Fruit fly (Drosophila melanogaster) whole organism, embryonic: ENCODE measurements around the gene CG18131.

Experiments
- Antp ChIP-seq: fragments of 200-800 bp; sonication (Bioruptor generic); optimal IDR thresholded peaks from 3 replicates; lab custom pipeline; 2016; ENCODE audit warnings: missing biosample characterization, missing genetic modification characterization
- B-H1 ChIP-seq: fragments of 200-800 bp; sonication (Bioruptor generic); IDR thresholded peaks from 3 replicates; pipeline ENCODE4 v1.3.6; 2022; ENCODE audit warnings: missing biosample characterization, missing genetic modification characterization
- Blimp-1 ChIP-seq: fragments of 200-800 bp; sonication (Bioruptor generic); optimal IDR thresholded peaks from 3 replicates; lab custom pipeline; 2018; ENCODE audit warnings: missing biosample characterization, missing genetic modification characterization, mild to moderate bottlenecking, moderate library complexity, missing genetic modification reagents
- CG10267 ChIP-seq: fragments of 200-800 bp; sonication (Bioruptor generic); optimal IDR thresholded peaks from 2 replicates; lab custom pipeline; 2018; ENCODE audit warnings: missing biosample characterization, mild to moderate bottlenecking, missing genetic modification characterization, moderate library complexity
- CG12104 ChIP-seq: fragments of 200-800 bp; sonication (Bioruptor generic); optimal IDR thresholded peaks from 3 replicates; lab custom pipeline; 2016; ENCODE audit warnings: missing biosample characterization, missing genetic modification characterization
- CG1233 ChIP-seq: fragments of 200-800 bp; sonication (Bioruptor generic); optimal IDR thresholded peaks from 4 replicates; lab custom pipeline; 2018; ENCODE audit warnings: missing biosample characterization, mild to moderate bottlenecking, missing genetic modification characterization
- CG12391 ChIP-seq: fragments of 200-800 bp; sonication (Bioruptor generic); optimal IDR thresholded peaks from 3 replicates; lab custom pipeline; 2018; ENCODE audit warnings: missing biosample characterization, mild to moderate bottlenecking, missing genetic modification characterization, moderate library complexity
- CG12769 ChIP-seq: fragments of 200-800 bp; sonication (Bioruptor generic); optimal IDR thresholded peaks from 2 replicates; lab custom pipeline; 2019; ENCODE audit warnings: missing biosample characterization, mild to moderate bottlenecking, missing genetic modification characterization, moderate library complexity
- CG13894 ChIP-seq: fragments of 200-800 bp; sonication (Bioruptor generic); optimal IDR thresholded peaks from 3 replicates; lab custom pipeline; 2018; ENCODE audit warnings: missing biosample characterization, mild to moderate bottlenecking, missing genetic modification characterization, moderate library complexity
- CG14050 ChIP-seq: fragments of 200-800 bp; sonication (Bioruptor generic); IDR thresholded peaks from 3 replicates; pipeline ENCODE4 v1.3.6; 2022; ENCODE audit warnings: missing biosample characterization, missing genetic modification characterization
- CG16815 ChIP-seq: fragments of 200-800 bp; sonication (Bioruptor generic); optimal IDR thresholded peaks from 3 replicates; lab custom pipeline; 2017; ENCODE audit warnings: missing biosample characterization, mild to moderate bottlenecking, missing genetic modification characterization
- CG2129 ChIP-seq: fragments of 200-800 bp; sonication (Bioruptor generic); IDR thresholded peaks from 2 replicates; pipeline ENCODE4 v1.3.6; 2022; ENCODE audit warnings: missing biosample characterization, missing genetic modification characterization; ENCODE audit not compliant: partially characterized antibody
- CG2678 ChIP-seq: fragments of 200-800 bp; sonication (Bioruptor generic); optimal IDR thresholded peaks from 3 replicates; lab custom pipeline; 2019; ENCODE audit warnings: missing biosample characterization, mild to moderate bottlenecking, missing genetic modification characterization, moderate library complexity
- CG32772 ChIP-seq: fragments of 200-800 bp; sonication (Bioruptor generic); IDR thresholded peaks from 2 replicates; pipeline ENCODE4 v1.3.6; 2022; ENCODE audit warnings: missing biosample characterization, missing genetic modification characterization
- CG33557 ChIP-seq: fragments of 200-800 bp; sonication (Bioruptor generic); optimal IDR thresholded peaks from 2 replicates; lab custom pipeline; 2019; ENCODE audit warnings: missing biosample characterization, mild to moderate bottlenecking, missing genetic modification characterization, moderate library complexity
- CG42726 ChIP-seq: fragments of 200-800 bp; sonication (Bioruptor generic); IDR thresholded peaks from 2 replicates; pipeline ENCODE4 v1.3.6; 2022; ENCODE audit warnings: missing biosample characterization, missing genetic modification characterization; ENCODE audit not compliant: partially characterized antibody
- CG6791 ChIP-seq: fragments of 200-800 bp; sonication (Bioruptor generic); IDR thresholded peaks from 3 replicates; pipeline ENCODE4 v1.3.6; 2022; ENCODE audit warnings: missing biosample characterization, missing genetic modification characterization; ENCODE audit not compliant: partially characterized antibody
- CG7372 ChIP-seq: fragments of 200-800 bp; sonication (Bioruptor generic); IDR thresholded peaks from 2 replicates; pipeline ENCODE4 v1.3.6; 2022; ENCODE audit warnings: missing biosample characterization, missing genetic modification characterization
- HLH3B ChIP-seq: fragments of 200-800 bp; sonication (Bioruptor generic); IDR thresholded peaks from 2 replicates; pipeline ENCODE4 v1.3.6; 2022; ENCODE audit warnings: missing biosample characterization, missing genetic modification characterization
- Hr51 ChIP-seq, 2 experiments: fragments of 200-800 bp; sonication (Bioruptor generic); optimal IDR thresholded peaks; 2 replicates in 1 of 2; 3 replicates in 1 of 2; lab custom pipeline; 2016 to 2018; ENCODE audit warnings: missing biosample characterization in 2 of 2, missing genetic modification characterization in 2 of 2, mild to moderate bottlenecking in 1 of 2, moderate library complexity in 1 of 2
- MTF-1 ChIP-seq: fragments of 200-800 bp; sonication (Bioruptor generic); optimal IDR thresholded peaks from 2 replicates; lab custom pipeline; 2018; ENCODE audit warnings: missing biosample characterization, mild to moderate bottlenecking, missing genetic modification characterization, borderline replicate concordance
- Med ChIP-seq: fragments of 200-800 bp; sonication (Bioruptor generic); peaks from one replicate; lab custom pipeline; 2016; ENCODE audit warnings: missing biosample characterization, missing genetic modification characterization, mild to moderate bottlenecking, inconsistent platforms, moderate library complexity
- NfI ChIP-seq: fragments of 200-800 bp; sonication (Bioruptor generic); optimal IDR thresholded peaks from 3 replicates; lab custom pipeline; 2018; ENCODE audit warnings: missing biosample characterization, mild to moderate bottlenecking, missing genetic modification characterization, moderate library complexity
- Sry-β ChIP-seq: fragments of 200-800 bp; sonication (Bioruptor generic); optimal IDR thresholded peaks from 2 replicates; lab custom pipeline; 2018; ENCODE audit warnings: missing biosample characterization, mild to moderate bottlenecking, missing genetic modification characterization, moderate library complexity
- Sry-δ ChIP-seq: fragments of 200-800 bp; sonication (Bioruptor generic); optimal IDR thresholded peaks from 2 replicates; lab custom pipeline; 2016; ENCODE audit warnings: missing biosample characterization, missing genetic modification characterization
- Tbp ChIP-seq: fragments of >200 bp; optimal IDR thresholded peaks from 2 replicates; lab custom pipeline; 2018; ENCODE audit warnings: missing biosample characterization, missing genetic modification characterization
- bbx ChIP-seq: fragments of 200-800 bp; sonication (Bioruptor generic); IDR thresholded peaks from 2 replicates; pipeline ENCODE4 v1.3.6; 2022; ENCODE audit warnings: missing biosample characterization, missing genetic modification characterization; ENCODE audit not compliant: partially characterized antibody
- bcd ChIP-seq: fragments of 200-800 bp; sonication (Bioruptor generic); optimal IDR thresholded peaks from 2 replicates; lab custom pipeline; 2017; ENCODE audit warnings: missing biosample characterization, mild to moderate bottlenecking, missing genetic modification characterization
- bsh ChIP-seq, 2 experiments: fragments of 200-800 bp; sonication (Bioruptor generic); optimal IDR thresholded peaks; 2 replicates each; lab custom pipeline; 2017 to 2018; ENCODE audit warnings: mild to moderate bottlenecking in 2 of 2, missing biosample characterization in 2 of 2, missing genetic modification characterization in 2 of 2, moderate library complexity in 1 of 2
- ci ChIP-seq: fragments of 200-800 bp; sonication (Bioruptor generic); IDR thresholded peaks from 3 replicates; pipeline ENCODE4 v1.3.6; 2022; ENCODE audit warnings: missing biosample characterization, missing genetic modification characterization
- crc ChIP-seq: fragments of 200-800 bp; sonication (Bioruptor generic); optimal IDR thresholded peaks from 2 replicates; lab custom pipeline; 2016; ENCODE audit warnings: missing biosample characterization, missing genetic modification characterization
- dmrt99B ChIP-seq: fragments of 200-800 bp; sonication (Bioruptor generic); optimal IDR thresholded peaks from 2 replicates; lab custom pipeline; 2018; ENCODE audit warnings: missing biosample characterization, mild to moderate bottlenecking, missing genetic modification characterization, moderate library complexity
- grau ChIP-seq: fragments of 200-800 bp; optimal IDR thresholded peaks from 3 replicates; lab custom pipeline; 2019; ENCODE audit warnings: missing biosample characterization, mild to moderate bottlenecking, missing genetic modification characterization, moderate library complexity
- jigr1 ChIP-seq: fragments of 200-800 bp; sonication (Bioruptor generic); IDR thresholded peaks from 3 replicates; pipeline ENCODE4 v1.3.6; 2022; ENCODE audit warnings: missing biosample characterization, missing genetic modification characterization
- lbe ChIP-seq: fragments of 200-800 bp; sonication (Bioruptor generic); optimal IDR thresholded peaks from 2 replicates; lab custom pipeline; 2016; ENCODE audit warnings: missing biosample characterization, mild to moderate bottlenecking, missing genetic modification characterization
- lilli ChIP-seq: fragments of 200-800 bp; sonication (Bioruptor generic); optimal IDR thresholded peaks from 3 replicates; lab custom pipeline; 2016; ENCODE audit warnings: missing biosample characterization, missing genetic modification characterization
- lola ChIP-seq, 3 experiments: fragments of >200 bp in 2 of 3; fragments of 200-800 bp in 1 of 3; sonication (Bioruptor generic) in 1 of 3; optimal IDR thresholded peaks; 2 replicates each; lab custom pipeline; 2017 to 2019; ENCODE audit warnings: missing biosample characterization in 3 of 3, missing genetic modification characterization in 3 of 3, mild to moderate bottlenecking in 1 of 3, moderate library complexity in 1 of 3
- maf-S ChIP-seq: fragments of 200-800 bp; sonication (Bioruptor generic); optimal IDR thresholded peaks from 2 replicates; lab custom pipeline; 2016; ENCODE audit warnings: missing biosample characterization, missing genetic modification characterization
- mam ChIP-seq: fragments of 200-800 bp; sonication (Bioruptor generic); optimal IDR thresholded peaks from 3 replicates; lab custom pipeline; 2016; ENCODE audit warnings: missing biosample characterization, missing genetic modification characterization
- nom ChIP-seq: fragments of 200-800 bp; sonication (Bioruptor generic); optimal IDR thresholded peaks from 2 replicates; lab custom pipeline; 2017; ENCODE audit warnings: missing biosample characterization, missing genetic modification characterization, mild to moderate bottlenecking, moderate library complexity, missing genetic modification reagents
- org-1 ChIP-seq: fragments of 200-800 bp; sonication (Bioruptor generic); optimal IDR thresholded peaks from 2 replicates; lab custom pipeline; 2017; ENCODE audit warnings: missing biosample characterization, missing genetic modification characterization
- pb ChIP-seq: fragments of 200-800 bp; sonication (Bioruptor generic); optimal IDR thresholded peaks from 3 replicates; lab custom pipeline; 2016; ENCODE audit warnings: missing biosample characterization, missing genetic modification characterization
- pita ChIP-seq: fragments of 200-800 bp; sonication (Bioruptor generic); optimal IDR thresholded peaks from 2 replicates; lab custom pipeline; 2017; ENCODE audit warnings: missing biosample characterization, mild to moderate bottlenecking, missing genetic modification characterization
- prd ChIP-seq, 3 experiments: fragments of >200 bp in 2 of 3; fragments of 200-800 bp in 1 of 3; sonication (Bioruptor generic) in 1 of 3; optimal IDR thresholded peaks in 2 of 3; IDR thresholded peaks in 1 of 3; 2 replicates in 2 of 3; 3 replicates in 1 of 3; pipeline versions ENCODE4 v1.3.6 to Lab custom; 2017 to 2022; ENCODE audit warnings: missing biosample characterization in 1 of 3, missing genetic modification characterization in 1 of 3
- repo ChIP-seq: fragments of 200-800 bp; sonication (Bioruptor generic); optimal IDR thresholded peaks from 2 replicates; lab custom pipeline; 2016; ENCODE audit warnings: missing biosample characterization, missing genetic modification characterization
- shn ChIP-seq: fragments of 200-800 bp; sonication (Bioruptor generic); optimal IDR thresholded peaks from 3 replicates; lab custom pipeline; 2016; ENCODE audit warnings: missing biosample characterization, missing genetic modification characterization
- sr ChIP-seq: fragments of 200-800 bp; sonication (Bioruptor generic); IDR thresholded peaks from 3 replicates; pipeline ENCODE4 v1.3.6; 2022; ENCODE audit warnings: missing biosample characterization, missing genetic modification characterization
- stwl ChIP-seq: fragments of 200-800 bp; sonication (Bioruptor generic); optimal IDR thresholded peaks from 3 replicates; lab custom pipeline; 2018; ENCODE audit warnings: missing biosample characterization, mild to moderate bottlenecking, missing genetic modification characterization, moderate library complexity
- unc-4 ChIP-seq: fragments of 200-800 bp; sonication (Bioruptor generic); IDR thresholded peaks from 2 replicates; pipeline ENCODE4 v1.3.6; 2022; ENCODE audit warnings: missing biosample characterization, missing genetic modification characterization; ENCODE audit not compliant: partially characterized antibody

CG18131 gene

dm6 chr2L:1470772-1471171 lies 29.6 kb downstream of the CG18131 start:
- TF ChIP-seq bcd (GFP tag; lab: Kevin White, UChicago), result no peak
- no peak for TF ChIP-seq Hr51 (GFP tag; optimal IDR thresholded peaks at IDR 0.05; lab: Kevin White, UChicago)
- no peak for TF ChIP-seq CG16815 (GFP tag; lab: Kevin White, UChicago)
- no peak for TF ChIP-seq CG32772 (GFP tag; lab: Robert Waterston, UW)
- no peak for TF ChIP-seq CG33557
- TF ChIP-seq shn (GFP tag; lab: Kevin White, UChicago), result no peak
- TF ChIP-seq sr (GFP tag; lab: Robert Waterston, UW), result no peak
- TF ChIP-seq Antp, result no peak
- TF ChIP-seq jigr1 (GFP tag; lab: Robert Waterston, UW), result no peak
- TF ChIP-seq prd (optimal IDR thresholded peaks at IDR 0.05; lab: Kevin White, UChicago), result no peak
- TF ChIP-seq prd (GFP tag; IDR thresholded peaks at IDR 0.05; lab: Robert Waterston, UW), result 0 out of 3 replicates have a peak, but pooled peaks have one; percentile 23
- TF ChIP-seq Sry-β (GFP tag; lab: Kevin White, UChicago), result no peak
- TF ChIP-seq CG42726, result no peak
- no peak for TF ChIP-seq org-1 (GFP tag; lab: Kevin White, UChicago)
- TF ChIP-seq grau (tag; lab: Kevin White, UChicago), result no peak
- TF ChIP-seq CG10267 (tag; lab: Kevin White, UChicago), result no peak
- no peak for TF ChIP-seq B-H1 (GFP tag; lab: Robert Waterston, UW)
- TF ChIP-seq repo (GFP tag; lab: Kevin White, UChicago), result no peak
- no peak for TF ChIP-seq CG12769
- TF ChIP-seq HLH3B (GFP tag; lab: Robert Waterston, UW), result 0 out of 2 replicates have a peak, but pooled peaks have one; percentile 8
- TF ChIP-seq CG7372 (GFP tag; lab: Robert Waterston, UW), result no peak
- TF ChIP-seq CG14050 (GFP tag; lab: Robert Waterston, UW), result no peak
- peak; percentile 7 for TF ChIP-seq lbe (GFP tag; lab: Kevin White, UChicago)
- peak; percentile 54 for TF ChIP-seq Med (GFP tag; lab: Kevin White, UChicago)
- no peak for TF ChIP-seq lola (GFP tag; optimal IDR thresholded peaks at IDR 0.05; lab: Kevin White, UChicago)
- TF ChIP-seq mam (GFP tag; lab: Kevin White, UChicago), result no peak
- no peak for TF ChIP-seq lilli (GFP tag; lab: Kevin White, UChicago)
- TF ChIP-seq CG12104 (GFP tag; lab: Kevin White, UChicago), result no peak
- TF ChIP-seq bsh (GFP tag; optimal IDR thresholded peaks at IDR 0.05; lab: Kevin White, UChicago), result peak; percentile 4 to 14
- no peak for TF ChIP-seq CG1233 (GFP tag; lab: Kevin White, UChicago)
- TF ChIP-seq CG13894 (tag; lab: Kevin White, UChicago), result no peak
- TF ChIP-seq CG12391, result peak; percentile 3
- TF ChIP-seq maf-S (GFP tag; lab: Kevin White, UChicago), result no peak
- TF ChIP-seq nom, result peak; percentile 41
- TF ChIP-seq CG2678 (tag; lab: Kevin White, UChicago), result no peak
- TF ChIP-seq bbx (GFP tag; lab: Robert Waterston, UW), result no peak
- TF ChIP-seq pb (GFP tag; lab: Kevin White, UChicago), result no peak
- TF ChIP-seq dmrt99B (tag; lab: Kevin White, UChicago), result no peak
- TF ChIP-seq Sry-δ, result no peak
- no peak for TF ChIP-seq Blimp-1 (GFP tag; lab: Kevin White, UChicago)
- no peak for TF ChIP-seq CG6791 (GFP tag; lab: Robert Waterston, UW)
- TF ChIP-seq CG2129 (GFP tag; lab: Robert Waterston, UW), result no peak
- no peak for TF ChIP-seq pita (GFP tag; lab: Kevin White, UChicago)
- 0 out of 3 replicates have a peak, but pooled peaks have one; percentile 29 for TF ChIP-seq ci (GFP tag; lab: Robert Waterston, UW)
- no peak for TF ChIP-seq Tbp (GFP tag; lab: Kevin White, UChicago)
- TF ChIP-seq MTF-1 (GFP tag; lab: Kevin White, UChicago), result no peak
- no peak for TF ChIP-seq NfI (GFP tag; lab: Kevin White, UChicago)
- no peak for TF ChIP-seq unc-4
- TF ChIP-seq crc (GFP tag; lab: Kevin White, UChicago), result no peak
- no peak for TF ChIP-seq stwl (tag; lab: Kevin White, UChicago)
